Worm (Caenorhabditis elegans): ENCODE results near the gene cyp-33C8.

DNA sequence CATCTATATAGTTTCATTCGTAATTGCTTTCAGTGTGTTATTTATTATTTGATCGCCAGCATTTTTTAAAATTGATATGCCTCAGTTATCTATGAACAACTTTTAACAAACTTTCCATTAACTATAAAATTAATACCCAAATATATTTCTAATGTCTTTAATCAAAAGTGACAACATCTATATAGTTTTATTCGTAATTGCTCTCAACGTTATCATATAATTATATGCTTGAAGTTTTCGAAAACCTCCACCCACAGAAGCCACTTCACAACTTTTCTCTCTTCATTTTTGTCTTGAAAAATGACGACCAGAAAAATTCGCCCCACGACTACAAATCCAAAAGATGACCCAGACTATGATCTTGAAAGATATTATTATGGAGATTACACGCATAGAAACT, 5.0 kb upstream of the cyp-33C8 start, which contains the start of gene srw-6:
- TF ChIP-seq nfya-2 (GFP tag; IDR thresholded peaks at IDR 0.05) (no peak), chd-7 (tag; optimal IDR thresholded peaks at IDR 0.05) (no peak), F49E8.2 (tag; optimal IDR thresholded peaks at IDR 0.05; ENCODE audit: insufficient read depth) (no peak), ceh-58 (GFP tag; IDR thresholded peaks at IDR 0.05) (no peak), lsl-1 (GFP tag; optimal IDR thresholded peaks at IDR 0.05) (no peak), ama-1 (optimal IDR thresholded peaks at IDR 0.05) (no peak), ama-1 (GFP tag; optimal IDR thresholded peaks at IDR 0.05) (no peak), B0019.2 (GFP tag; conservative IDR thresholded peaks at IDR 0.05) (no peak), let-607 (tag; optimal IDR thresholded peaks at IDR 0.05) (no peak), aptf-3 (GFP tag; IDR thresholded peaks at IDR 0.05) (no peak)

Data from whole organism, young adult.